Worm (Caenorhabditis elegans) whole organism, mixed stage, embryonic: ENCODE results near the gene Y25C1A.13.

ENCODE experiments used
- elt-3 ChIP-seq: fragments of 150-350 bp; optimal IDR thresholded peaks from 2 replicates; lab custom pipeline; 2014; ENCODE audit warnings: missing biosample characterization, missing genetic modification characterization
- flh-1 ChIP-seq: fragments of 200-800 bp; sonication (Bioruptor generic); optimal IDR thresholded peaks from 2 replicates; lab custom pipeline; 2018; ENCODE audit warnings: mild to moderate bottlenecking, missing genetic modification characterization, moderate library complexity, missing compliant biosample characterization
- lsy-2 ChIP-seq: fragments of 150-350 bp; optimal IDR thresholded peaks from 2 replicates; lab custom pipeline; 2014; ENCODE audit warnings: missing biosample characterization, missing genetic modification characterization
- mep-1 ChIP-seq: fragments of 150-350 bp; optimal IDR thresholded peaks from 2 replicates; lab custom pipeline; 2017; ENCODE audit warnings: missing biosample characterization, missing genetic modification reagents, missing genetic modification characterization, inconsistent platforms
- nhr-2 ChIP-seq: fragments of 150-350 bp; optimal IDR thresholded peaks from 2 replicates; lab custom pipeline; 2014; ENCODE audit warnings: missing biosample characterization, missing genetic modification characterization
- nhr-237 ChIP-seq: fragments of 150-350 bp; optimal IDR thresholded peaks from 2 replicates; lab custom pipeline; 2014; ENCODE audit warnings: missing biosample characterization, missing genetic modification characterization
- nhr-28 ChIP-seq: fragments of 150-350 bp; optimal IDR thresholded peaks from 2 replicates; lab custom pipeline; 2014; ENCODE audit warnings: missing biosample characterization, missing genetic modification characterization
- unc-62 ChIP-seq: fragments of 150-350 bp; optimal IDR thresholded peaks from 2 replicates; lab custom pipeline; 2014; ENCODE audit warnings: missing biosample characterization, missing genetic modification reagents, missing genetic modification characterization
- zip-8 ChIP-seq: fragments of 150-350 bp; optimal IDR thresholded peaks from 2 replicates; lab custom pipeline; 2014; ENCODE audit warnings: missing biosample characterization, missing genetic modification characterization

ce11 chrII:3137804-3138203, 26.8 kb upstream of the Y25C1A.13 start, which contains the start of gene sri-54:
- TF ChIP-seq nhr-237 (tag; lab: Kevin White, UChicago) (no peak), unc-62 (no peak), lsy-2 (no peak), flh-1 (GFP tag; lab: Kevin White, UChicago) (no peak), zip-8 (tag; lab: Kevin White, UChicago) (no peak), nhr-2 (no peak), mep-1 (tag; lab: Kevin White, UChicago) (no peak), elt-3 (tag; lab: Kevin White, UChicago) (no peak), nhr-28 (tag; lab: Kevin White, UChicago) (no peak)
